Fruit fly (Drosophila melanogaster) whole organism, embryonic: Measurements from ENCODE around the gene Jhbp11.

Experiments used
- Antp ChIP-seq: fragments of 200-800 bp; sonication (Bioruptor generic); optimal IDR thresholded peaks from 3 replicates; lab custom pipeline; 2016; ENCODE audit warnings: missing biosample characterization, missing genetic modification characterization
- Atf6 ChIP-seq: fragments of 200-800 bp; sonication (Bioruptor generic); IDR thresholded peaks from 2 replicates; pipeline ENCODE4 v1.3.6; 2022; ENCODE audit warnings: missing biosample characterization, missing genetic modification characterization
- Bgb ChIP-seq: fragments of 200-800 bp; sonication (Bioruptor generic); IDR thresholded peaks from 2 replicates; pipeline ENCODE4 v1.3.6; 2022; ENCODE audit warnings: missing biosample characterization, missing genetic modification characterization; ENCODE audit not compliant: partially characterized antibody
- CG11695 ChIP-seq: fragments of 200-800 bp; sonication (Bioruptor generic); IDR thresholded peaks from 3 replicates; pipeline ENCODE4 v1.3.6; 2022; ENCODE audit warnings: missing biosample characterization, missing genetic modification characterization
- CG11723 ChIP-seq: fragments of 200-800 bp; sonication (Bioruptor generic); optimal IDR thresholded peaks from 2 replicates; lab custom pipeline; 2017; ENCODE audit warnings: missing biosample characterization, mild to moderate bottlenecking, missing genetic modification characterization
- CG15514 ChIP-seq: fragments of 200-800 bp; sonication (Bioruptor generic); optimal IDR thresholded peaks from 3 replicates; lab custom pipeline; 2017; ENCODE audit warnings: missing biosample characterization, missing genetic modification characterization, mild to moderate bottlenecking, moderate library complexity, missing genetic modification reagents
- CG18599 ChIP-seq: fragments of 200-800 bp; sonication (Bioruptor generic); optimal IDR thresholded peaks from 3 replicates; lab custom pipeline; 2017; ENCODE audit warnings: missing biosample characterization, missing genetic modification characterization, mild to moderate bottlenecking, moderate library complexity, missing genetic modification reagents
- CG18764 ChIP-seq: fragments of 200-800 bp; sonication (Bioruptor generic); optimal IDR thresholded peaks from 3 replicates; lab custom pipeline; 2016; ENCODE audit warnings: missing biosample characterization, missing genetic modification characterization
- CG3281 ChIP-seq: fragments of 200-800 bp; sonication (Bioruptor generic); optimal IDR thresholded peaks from 3 replicates; lab custom pipeline; 2017; ENCODE audit warnings: missing biosample characterization, mild to moderate bottlenecking, missing genetic modification characterization
- CG3838 ChIP-seq: fragments of 200-800 bp; sonication (Bioruptor generic); optimal IDR thresholded peaks from 3 replicates; lab custom pipeline; 2016; ENCODE audit warnings: missing biosample characterization, missing genetic modification characterization
- CG4282 ChIP-seq: fragments of 200-800 bp; sonication (Bioruptor generic); optimal IDR thresholded peaks from 2 replicates; lab custom pipeline; 2016; ENCODE audit warnings: missing biosample characterization, missing genetic modification characterization
- CG4404 ChIP-seq: fragments of 200-800 bp; sonication (Bioruptor generic); IDR thresholded peaks from 2 replicates; pipeline ENCODE4 v1.3.6; 2022; ENCODE audit warnings: missing biosample characterization, missing genetic modification characterization
- CG6683 ChIP-seq: fragments of 200-800 bp; sonication (Bioruptor generic); optimal IDR thresholded peaks from 2 replicates; lab custom pipeline; 2017; ENCODE audit warnings: missing biosample characterization, mild to moderate bottlenecking, missing genetic modification characterization, missing genetic modification reagents
- CG7556 ChIP-seq: fragments of 200-800 bp; sonication (Bioruptor generic); optimal IDR thresholded peaks from 2 replicates; lab custom pipeline; 2017; ENCODE audit warnings: missing biosample characterization, mild to moderate bottlenecking, missing genetic modification characterization
- CG7963 ChIP-seq: fragments of 200-800 bp; sonication (Bioruptor generic); IDR thresholded peaks from 3 replicates; pipeline ENCODE4 v1.3.6; 2022; ENCODE audit warnings: missing biosample characterization, missing genetic modification characterization; ENCODE audit not compliant: partially characterized antibody
- CG7987 ChIP-seq: fragments of 200-800 bp; sonication (Bioruptor generic); optimal IDR thresholded peaks from 2 replicates; lab custom pipeline; 2018; ENCODE audit warnings: missing biosample characterization, mild to moderate bottlenecking, missing genetic modification characterization, moderate library complexity
- CG8281 ChIP-seq: fragments of 200-800 bp; sonication (Bioruptor generic); optimal IDR thresholded peaks from 2 replicates; lab custom pipeline; 2018; ENCODE audit warnings: missing biosample characterization, mild to moderate bottlenecking, missing genetic modification characterization, moderate library complexity
- CG9727 ChIP-seq: fragments of 200-800 bp; sonication (Bioruptor generic); optimal IDR thresholded peaks from 3 replicates; lab custom pipeline; 2017; ENCODE audit warnings: missing biosample characterization, mild to moderate bottlenecking, missing genetic modification characterization
- Doc3 ChIP-seq: fragments of 200-800 bp; sonication (Bioruptor generic); IDR thresholded peaks from 3 replicates; pipeline ENCODE4 v1.3.6; 2022; ENCODE audit warnings: missing biosample characterization, missing genetic modification characterization; ENCODE audit not compliant: partially characterized antibody
- Drgx ChIP-seq: fragments of 200-800 bp; sonication (Bioruptor generic); IDR thresholded peaks from 2 replicates; pipeline ENCODE4 v1.3.6; 2022; ENCODE audit warnings: missing biosample characterization, missing genetic modification characterization
- Hand ChIP-seq: fragments of 200-800 bp; sonication (Bioruptor generic); optimal IDR thresholded peaks from 2 replicates; lab custom pipeline; 2017; ENCODE audit warnings: mild to moderate bottlenecking, missing biosample characterization, missing genetic modification reagents, missing genetic modification characterization
- Hmx ChIP-seq: fragments of 200-800 bp; sonication (Bioruptor generic); optimal IDR thresholded peaks from 2 replicates; lab custom pipeline; 2016; ENCODE audit warnings: missing biosample characterization, missing genetic modification characterization
- Jarid2 ChIP-seq: fragments of 200-800 bp; sonication (Bioruptor generic); optimal IDR thresholded peaks from 3 replicates; lab custom pipeline; 2017; ENCODE audit warnings: mild to moderate bottlenecking, missing biosample characterization, missing genetic modification reagents, missing genetic modification characterization
- Lim3 ChIP-seq: fragments of 200-800 bp; sonication (Bioruptor generic); IDR thresholded peaks from 2 replicates; pipeline ENCODE4 v1.3.6; 2022; ENCODE audit warnings: missing biosample characterization, missing genetic modification characterization
- Lpt ChIP-seq: fragments of >200 bp; optimal IDR thresholded peaks from 2 replicates; lab custom pipeline; 2018; ENCODE audit warnings: missing biosample characterization, missing genetic modification characterization
- Mrtf ChIP-seq: fragments of 200-800 bp; sonication (Bioruptor generic); IDR thresholded peaks from 3 replicates; pipeline ENCODE4 v1.3.6; 2022; ENCODE audit warnings: missing biosample characterization, missing genetic modification characterization
- Myb ChIP-seq: fragments of 200-800 bp; sonication (Bioruptor generic); optimal IDR thresholded peaks from 2 replicates; lab custom pipeline; 2016; ENCODE audit warnings: missing biosample characterization, missing genetic modification characterization
- Xbp1 ChIP-seq: fragments of 200-800 bp; sonication (Bioruptor generic); optimal IDR thresholded peaks from 3 replicates; lab custom pipeline; 2016; ENCODE audit warnings: missing biosample characterization, mild to moderate bottlenecking, missing genetic modification characterization
- corto ChIP-seq: fragments of 200-800 bp; sonication (Bioruptor generic); optimal IDR thresholded peaks from 2 replicates; lab custom pipeline; 2016; ENCODE audit warnings: missing biosample characterization, mild to moderate bottlenecking, missing genetic modification characterization, moderate library complexity
- dati ChIP-seq: fragments of 200-800 bp; sonication (Bioruptor generic); IDR thresholded peaks from 2 replicates; pipeline ENCODE4 v1.3.6; 2022; ENCODE audit warnings: missing biosample characterization, missing genetic modification characterization
- dimm ChIP-seq: fragments of 200-800 bp; sonication (Bioruptor generic); IDR thresholded peaks from 2 replicates; pipeline ENCODE4 v1.3.6; 2022; ENCODE audit warnings: missing biosample characterization, missing genetic modification characterization
- dmrt11E ChIP-seq: fragments of 200-800 bp; sonication (Bioruptor generic); optimal IDR thresholded peaks from 3 replicates; lab custom pipeline; 2018; ENCODE audit warnings: missing biosample characterization, mild to moderate bottlenecking, missing genetic modification characterization, moderate library complexity
- fd102C ChIP-seq: fragments of 200-800 bp; sonication (Bioruptor generic); optimal IDR thresholded peaks from 2 replicates; lab custom pipeline; 2018; ENCODE audit warnings: missing biosample characterization, mild to moderate bottlenecking, missing genetic modification characterization, moderate library complexity
- fd96Cb ChIP-seq: fragments of 200-800 bp; sonication (Bioruptor generic); optimal IDR thresholded peaks from 2 replicates; lab custom pipeline; 2018; ENCODE audit warnings: missing biosample characterization, mild to moderate bottlenecking, missing genetic modification characterization, moderate library complexity
- gce ChIP-seq: fragments of 200-800 bp; sonication (Bioruptor generic); IDR thresholded peaks from 3 replicates; pipeline ENCODE4 v1.3.6; 2022; ENCODE audit warnings: missing biosample characterization, missing genetic modification characterization
- kni ChIP-seq: fragments of 200-800 bp; sonication (Bioruptor generic); optimal IDR thresholded peaks from 3 replicates; lab custom pipeline; 2017; ENCODE audit warnings: mild to moderate bottlenecking, missing biosample characterization, missing genetic modification reagents, missing genetic modification characterization
- lab ChIP-seq: fragments of 200-800 bp; sonication (Bioruptor generic); optimal IDR thresholded peaks from 3 replicates; lab custom pipeline; 2017; ENCODE audit warnings: missing biosample characterization, missing genetic modification characterization, mild to moderate bottlenecking, moderate library complexity, missing genetic modification reagents
- lbe ChIP-seq: fragments of 200-800 bp; sonication (Bioruptor generic); optimal IDR thresholded peaks from 2 replicates; lab custom pipeline; 2016; ENCODE audit warnings: missing biosample characterization, mild to moderate bottlenecking, missing genetic modification characterization
- lola ChIP-seq, 3 experiments: fragments of >200 bp in 2 of 3; fragments of 200-800 bp in 1 of 3; sonication (Bioruptor generic) in 1 of 3; optimal IDR thresholded peaks; 2 replicates each; lab custom pipeline; 2017 to 2019; ENCODE audit warnings: missing biosample characterization in 3 of 3, missing genetic modification characterization in 3 of 3, mild to moderate bottlenecking in 1 of 3, moderate library complexity in 1 of 3
- mam ChIP-seq: fragments of 200-800 bp; sonication (Bioruptor generic); optimal IDR thresholded peaks from 3 replicates; lab custom pipeline; 2016; ENCODE audit warnings: missing biosample characterization, missing genetic modification characterization
- mld ChIP-seq: fragments of 200-800 bp; sonication (Bioruptor generic); IDR thresholded peaks from 3 replicates; pipeline ENCODE4 v1.3.6; 2022; ENCODE audit warnings: missing biosample characterization, missing genetic modification characterization; ENCODE audit not compliant: partially characterized antibody
- pum ChIP-seq: fragments of 200-800 bp; sonication (Bioruptor generic); optimal IDR thresholded peaks from 2 replicates; lab custom pipeline; 2016; ENCODE audit warnings: missing biosample characterization, missing genetic modification characterization
- row ChIP-seq: fragments of 200-800 bp; sonication (Bioruptor generic); IDR thresholded peaks from 3 replicates; pipeline ENCODE4 v1.3.6; 2022; ENCODE audit warnings: missing biosample characterization, missing genetic modification characterization
- shn ChIP-seq: fragments of 200-800 bp; sonication (Bioruptor generic); optimal IDR thresholded peaks from 3 replicates; lab custom pipeline; 2016; ENCODE audit warnings: missing biosample characterization, missing genetic modification characterization
- slbo ChIP-seq: fragments of 200-800 bp; sonication (Bioruptor generic); IDR thresholded peaks from 2 replicates; pipeline ENCODE4 v1.3.6; 2022; ENCODE audit warnings: missing biosample characterization, missing genetic modification characterization
- sqz ChIP-seq: fragments of 200-800 bp; sonication (Bioruptor generic); optimal IDR thresholded peaks from 3 replicates; lab custom pipeline; 2018; ENCODE audit warnings: missing biosample characterization, mild to moderate bottlenecking, missing genetic modification characterization
- tio ChIP-seq: fragments of 200-800 bp; sonication (Bioruptor generic); optimal IDR thresholded peaks from 2 replicates; lab custom pipeline; 2017; ENCODE audit warnings: missing biosample characterization, missing genetic modification characterization, inconsistent platforms

Gene Jhbp11

DNA sequence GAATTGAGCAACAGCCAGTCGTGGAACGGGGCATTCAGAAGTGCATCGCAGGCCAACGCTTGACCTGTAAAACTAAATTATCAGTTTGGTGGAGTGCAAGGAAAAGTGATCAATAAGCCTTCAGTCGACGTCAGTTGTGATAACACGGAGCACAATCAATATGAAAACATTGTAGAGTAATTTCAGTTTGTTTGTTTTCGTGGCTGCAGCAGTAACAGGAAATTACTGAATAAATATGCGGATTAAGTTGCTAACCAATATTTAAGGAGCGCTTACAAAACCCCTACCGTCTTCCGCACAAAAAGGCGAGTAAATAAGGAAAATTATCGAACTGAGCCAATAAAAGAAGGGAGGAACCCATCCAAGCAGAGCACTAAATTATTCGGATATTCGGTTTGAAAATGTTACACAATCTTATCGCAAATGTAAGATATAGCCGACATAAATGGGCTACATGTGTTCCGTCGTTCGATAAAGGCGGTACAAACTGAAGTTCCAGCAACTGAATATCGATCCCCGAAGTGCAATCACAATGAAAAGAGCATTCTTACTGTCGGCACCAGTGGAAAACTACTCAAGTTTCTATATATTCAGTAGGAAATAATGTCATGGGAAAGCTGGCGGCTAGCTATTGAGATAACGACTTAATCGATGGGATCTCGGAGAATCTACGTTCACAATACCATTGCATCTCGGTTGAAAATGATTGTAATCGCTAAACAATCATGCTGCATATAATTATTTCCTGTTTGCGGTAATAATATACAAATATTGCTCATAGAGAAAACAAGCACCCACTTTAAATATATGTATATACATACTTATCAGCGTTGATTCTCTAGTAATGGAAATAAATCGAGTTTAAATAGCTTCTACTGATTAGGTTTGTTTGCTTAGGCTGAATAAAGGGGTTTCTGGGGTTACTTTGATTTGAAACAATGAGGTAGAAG is 34.9 kb downstream of the Jhbp11 start (continued):
- TF ChIP-seq CG6683 (peak; percentile 42), Mrtf (GFP tag; lab: Robert Waterston, UW) (no peak), row (GFP tag; lab: Robert Waterston, UW) (peak; percentile 36; the same call in 1 of the 3 replicates), lola (GFP tag; optimal IDR thresholded peaks at IDR 0.05; lab: Kevin White, UChicago) (peak in 1 of 3 experiments; percentile 72), mam (GFP tag; lab: Kevin White, UChicago) (peak; percentile 20), Hand (no peak), sqz (GFP tag; lab: Kevin White, UChicago) (peak; percentile 71), pum (GFP tag; lab: Kevin White, UChicago) (peak; percentile 47), fd96Cb (tag; lab: Kevin White, UChicago) (peak; percentile 52), dimm (GFP tag; lab: Robert Waterston, UW) (no peak), Bgb (no peak), Myb (GFP tag; lab: Kevin White, UChicago) (peak; percentile 15), Lim3 (GFP tag; lab: Robert Waterston, UW) (no peak), Xbp1 (GFP tag; lab: Kevin White, UChicago) (peak; percentile 24), CG3281 (GFP tag; lab: Kevin White, UChicago) (peak; percentile 20), Lpt (GFP tag; lab: Kevin White, UChicago) (no peak), CG15514 (GFP tag; lab: Kevin White, UChicago) (peak; percentile 41), shn (GFP tag; lab: Kevin White, UChicago) (peak; percentile 56), CG7556 (GFP tag; lab: Kevin White, UChicago) (peak; percentile 65), Hmx (GFP tag; lab: Kevin White, UChicago) (no peak), mld (GFP tag; lab: Robert Waterston, UW) (no peak), CG4282 (GFP tag; lab: Kevin White, UChicago) (no peak), CG18599 (GFP tag; lab: Kevin White, UChicago) (peak; percentile 59), fd102C (GFP tag; lab: Kevin White, UChicago) (peak; percentile 94), tio (GFP tag; lab: Kevin White, UChicago) (peak; percentile 55), CG11695 (GFP tag; lab: Robert Waterston, UW) (0 out of 3 replicates have a peak, but pooled peaks have one; percentile 24), CG4404 (no peak), lbe (no peak), CG3838 (GFP tag; lab: Kevin White, UChicago) (peak; percentile 54), Atf6 (GFP tag; lab: Robert Waterston, UW) (no peak; the same call in 1 of the 2 replicates), CG11723 (GFP tag; lab: Kevin White, UChicago) (peak; percentile 49), CG7987 (GFP tag; lab: Kevin White, UChicago) (peak; percentile 80), CG7963 (GFP tag; lab: Robert Waterston, UW) (no peak), gce (no peak), lab (GFP tag; lab: Kevin White, UChicago) (peak; percentile 82), slbo (no peak), Doc3 (GFP tag; lab: Robert Waterston, UW) (no peak), dmrt11E (tag; lab: Kevin White, UChicago) (peak; percentile 85), CG18764 (GFP tag; lab: Kevin White, UChicago) (peak; percentile 79), corto (GFP tag; lab: Kevin White, UChicago) (no peak), Drgx (GFP tag; lab: Robert Waterston, UW) (no peak), dati (GFP tag; lab: Robert Waterston, UW) (no peak), CG9727 (GFP tag; lab: Kevin White, UChicago) (peak; percentile 88), kni (GFP tag; lab: Kevin White, UChicago) (peak; percentile 66), CG8281 (tag; lab: Kevin White, UChicago) (peak; percentile 67), Antp (GFP tag; lab: Kevin White, UChicago) (peak; percentile 24), Jarid2 (GFP tag; lab: Kevin White, UChicago) (peak; percentile 36)
